Worm (Caenorhabditis elegans): ENCODE measurements around the gene pud-1.1.

ce11 chrV:2343572-2343971, 13.3 kb downstream of the pud-1.1 start:
- no peak for TF ChIP-seq nhr-11 (tag; optimal IDR thresholded peaks at IDR 0.05)
- no peak for TF ChIP-seq lin-39 (tag; optimal IDR thresholded peaks at IDR 0.05)
- TF ChIP-seq lsy-2 (tag; optimal IDR thresholded peaks at IDR 0.05), result no peak
- no peak for TF ChIP-seq lin-13 (GFP tag; optimal IDR thresholded peaks at IDR 0.05)
- TF ChIP-seq mdl-1 (tag; optimal IDR thresholded peaks at IDR 0.05), result no peak
- TF ChIP-seq egl-27 (tag; optimal IDR thresholded peaks at IDR 0.05), result no peak
- no peak for TF ChIP-seq F13H6.1 (tag; optimal IDR thresholded peaks at IDR 0.05)
- TF ChIP-seq ama-1 (optimal IDR thresholded peaks at IDR 0.05), result no peak

Measured in whole organism, L2 larva.